Worm (Caenorhabditis elegans): ENCODE data around the gene F16G10.13.

ce11 chrII:2411093-2411492, 15.3 kb upstream of the F16G10.13 start:
- TF ChIP-seq him-1 (tag; optimal IDR thresholded peaks at IDR 0.05), result no peak
- no peak for TF ChIP-seq W03F9.2 (tag; optimal IDR thresholded peaks at IDR 0.05)

Measured in whole organism, L4/young adult.